Worm (Caenorhabditis elegans): ENCODE data around the gene sel-10.

DNA sequence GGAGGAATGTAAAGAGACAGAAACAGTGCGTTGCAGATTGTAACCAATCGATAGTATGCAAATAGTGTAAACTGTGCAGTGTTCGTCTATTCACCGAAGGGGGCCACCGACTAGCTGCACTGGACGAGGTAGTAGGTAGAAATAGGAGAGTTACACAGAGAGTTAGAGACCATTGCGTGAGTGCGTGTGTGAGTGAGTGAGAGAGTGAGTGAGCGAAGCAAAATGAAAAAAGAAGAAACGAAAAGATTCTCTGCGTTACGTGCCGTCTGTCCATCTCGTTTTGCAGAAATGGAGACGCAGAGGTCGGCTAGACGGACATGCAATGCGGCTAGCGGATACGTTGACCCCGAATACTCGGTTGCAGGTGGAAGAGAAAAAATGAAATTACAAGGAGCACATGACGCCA lies 10.7 kb upstream of the sel-10 start:
- no peak for TF ChIP-seq ceh-82 (tag; optimal IDR thresholded peaks at IDR 0.05)
- TF ChIP-seq elt-1 (tag; optimal IDR thresholded peaks at IDR 0.05): no peak
- no peak for TF ChIP-seq nhr-77 (tag; optimal IDR thresholded peaks at IDR 0.05)
- TF ChIP-seq unc-62 (GFP tag; optimal IDR thresholded peaks at IDR 0.05): no peak
- peak; percentile 89 for TF ChIP-seq F13H6.1 (tag; optimal IDR thresholded peaks at IDR 0.05)
- no peak for TF ChIP-seq snpc-4 (tag; optimal IDR thresholded peaks at IDR 0.05)
- peak; percentile 78 for TF ChIP-seq fos-1 (tag; optimal IDR thresholded peaks at IDR 0.05)
- no peak for TF ChIP-seq egl-27 (tag; optimal IDR thresholded peaks at IDR 0.05)
- no peak for TF ChIP-seq ztf-4 (tag; optimal IDR thresholded peaks at IDR 0.05)
